Fruit fly (Drosophila melanogaster): ENCODE measurements around the gene CG2211.

CG2211 gene

dm6 chr3L:1352065-1352464 is 16.9 kb upstream of the CG2211 start (continued):
- TF ChIP-seq CG12769 (tag; optimal IDR thresholded peaks at IDR 0.05) = peak; percentile 21
- TF ChIP-seq CG8089 (GFP tag; optimal IDR thresholded peaks at IDR 0.05) = no peak
- TF ChIP-seq Ravus (GFP tag; IDR thresholded peaks at IDR 0.05) = no peak
- TF ChIP-seq CG4854 (GFP tag; optimal IDR thresholded peaks at IDR 0.05) = peak; percentile 45
- peak; percentile 73 for TF ChIP-seq nerfin-2 (GFP tag; IDR thresholded peaks at IDR 0.05; ENCODE audit: partially characterized antibody)
- no peak for TF ChIP-seq Awh (GFP tag; IDR thresholded peaks at IDR 0.05)
- TF ChIP-seq CG32532 (GFP tag; IDR thresholded peaks at IDR 0.05) = no peak
- no peak for TF ChIP-seq jumu (GFP tag; optimal IDR thresholded peaks at IDR 0.05)
- TF ChIP-seq Hey (tag; optimal IDR thresholded peaks at IDR 0.05) = no peak
- no peak for TF ChIP-seq CG10209 (GFP tag; optimal IDR thresholded peaks at IDR 0.05)
- TF ChIP-seq grau (tag; optimal IDR thresholded peaks at IDR 0.05) = peak; percentile 47
- TF ChIP-seq Fer1 (GFP tag; optimal IDR thresholded peaks at IDR 0.05) = no peak
- TF ChIP-seq CG3163 (GFP tag; optimal IDR thresholded peaks at IDR 0.05) = peak; percentile 49
- no peak for TF ChIP-seq CG1233 (GFP tag; optimal IDR thresholded peaks at IDR 0.05)
- peak; percentile 11 for TF ChIP-seq repo (GFP tag; optimal IDR thresholded peaks at IDR 0.05)
- peak; percentile 5 for TF ChIP-seq B-H2 (GFP tag; optimal IDR thresholded peaks at IDR 0.05)
- peak; percentile 71 for TF ChIP-seq Lhr (GFP tag; optimal IDR thresholded peaks at IDR 0.05)
- no peak for TF ChIP-seq CG4404 (GFP tag; IDR thresholded peaks at IDR 0.05)
- peak; percentile 11 for TF ChIP-seq CG17385 (GFP tag; optimal IDR thresholded peaks at IDR 0.05)
- no peak for TF ChIP-seq tup (GFP tag; optimal IDR thresholded peaks at IDR 0.05)
- no peak for TF ChIP-seq CG3407 (GFP tag; optimal IDR thresholded peaks at IDR 0.05)
- no peak for TF ChIP-seq Hand (GFP tag; optimal IDR thresholded peaks at IDR 0.05)
- TF ChIP-seq gro (GFP tag; optimal IDR thresholded peaks at IDR 0.05) = peak; percentile 67
- TF ChIP-seq kay (GFP tag; optimal IDR thresholded peaks at IDR 0.05) = no peak
- TF ChIP-seq zen (tag; optimal IDR thresholded peaks at IDR 0.05) = peak; percentile 61
- TF ChIP-seq lmd (GFP tag; IDR thresholded peaks at IDR 0.05) = peak; percentile 26; the same call in 1 of the 2 replicates
- peak; percentile 37 for TF ChIP-seq trem (tag; optimal IDR thresholded peaks at IDR 0.05)
- TF ChIP-seq MBD-R2 (GFP tag; IDR thresholded peaks at IDR 0.05) = peak; percentile 39; the same call in 1 of the 2 replicates
- peak; percentile 11 for TF ChIP-seq kah (GFP tag; optimal IDR thresholded peaks at IDR 0.05)
- TF ChIP-seq Poxn (GFP tag; IDR thresholded peaks at IDR 0.05) = no peak
- TF ChIP-seq CG17912 (GFP tag; optimal IDR thresholded peaks at IDR 0.05) = peak; percentile 67
- no peak for TF ChIP-seq CG8765 (GFP tag; IDR thresholded peaks at IDR 0.05)
- 0 out of 3 replicates have a peak, but pooled peaks have one; percentile 11 for TF ChIP-seq CG14050 (GFP tag; IDR thresholded peaks at IDR 0.05)
- peak; percentile 96 for TF ChIP-seq CG13287 (GFP tag; IDR thresholded peaks at IDR 0.05; ENCODE audit: partially characterized antibody)
- no peak for TF ChIP-seq CG12071 (GFP tag; optimal IDR thresholded peaks at IDR 0.05)
- TF ChIP-seq CG7963 (GFP tag; IDR thresholded peaks at IDR 0.05; ENCODE audit: partially characterized antibody) = peak; percentile 70
- peak; percentile 19 for TF ChIP-seq CG13775 (GFP tag; optimal IDR thresholded peaks at IDR 0.05)
- no peak for TF ChIP-seq danr (GFP tag; IDR thresholded peaks at IDR 0.05)
- peak; percentile 37 for TF ChIP-seq pho (GFP tag; optimal IDR thresholded peaks at IDR 0.05)
- TF ChIP-seq sna (GFP tag; IDR thresholded peaks at IDR 0.05; ENCODE audit: partially characterized antibody) = peak; percentile 96
- peak; percentile 32 for TF ChIP-seq CG17568 (GFP tag; optimal IDR thresholded peaks at IDR 0.05)
- TF ChIP-seq tna (GFP tag; IDR thresholded peaks at IDR 0.05; ENCODE audit: partially characterized antibody) = peak; percentile 74
- no peak for TF ChIP-seq CG10543 (GFP tag; optimal IDR thresholded peaks at IDR 0.05)
- TF ChIP-seq pros (GFP tag; optimal IDR thresholded peaks at IDR 0.05) = peak; percentile 90
- TF ChIP-seq CG2199 (GFP tag; IDR thresholded peaks at IDR 0.05) = no peak
- TF ChIP-seq bowl (GFP tag; IDR thresholded peaks at IDR 0.05) = no peak
- no peak for TF ChIP-seq pfk (GFP tag; optimal IDR thresholded peaks at IDR 0.05)
- no peak for TF ChIP-seq zfh1 (GFP tag; IDR thresholded peaks at IDR 0.05)
- TF ChIP-seq klu (GFP tag; IDR thresholded peaks at IDR 0.05) = no peak
- peak; percentile 27; the same call in 1 of the 2 replicates for TF ChIP-seq stc (GFP tag; IDR thresholded peaks at IDR 0.05)
- no peak for TF ChIP-seq CG10565 (GFP tag; optimal IDR thresholded peaks at IDR 0.05)

Measured in whole organism, embryonic.